Fruit fly (Drosophila melanogaster): ENCODE results near the gene CG1575.

Gene CG1575

dm6 chrX:8162692-8163091, 45.9 kb downstream of the CG1575 start, which contains the start of gene CG10761:
Gene CG10761, minus strand, starts transcription at chrX:8162792.
- no peak for TF ChIP-seq CG17801 (GFP tag; optimal IDR thresholded peaks at IDR 0.05; ENCODE audit: partially characterized antibody)

dm6 chrX:8163452-8163851, 46.6 kb downstream of the CG1575 start:
- no peak for TF ChIP-seq CG17801 (GFP tag; optimal IDR thresholded peaks at IDR 0.05; ENCODE audit: partially characterized antibody)

dm6 chrX:8165608-8166007, 48.8 kb downstream of the CG1575 start, which contains the start of gene Or7a:
Gene Or7a, minus strand, starts transcription at chrX:8165708.
- TF ChIP-seq CG17801 (GFP tag; optimal IDR thresholded peaks at IDR 0.05; ENCODE audit: partially characterized antibody): no peak
